Fruit fly (Drosophila melanogaster) whole organism, embryonic: ENCODE results near the gene CG31827.

Experiments used
- CG10979 ChIP-seq: fragments of 200-800 bp; sonication (Bioruptor generic); optimal IDR thresholded peaks from 2 replicates; lab custom pipeline; 2018; ENCODE audit warnings: missing biosample characterization, mild to moderate bottlenecking, missing genetic modification characterization, moderate library complexity
- CG11093 ChIP-seq: fragments of 200-800 bp; sonication (Bioruptor generic); IDR thresholded peaks from 3 replicates; pipeline ENCODE4 v1.3.6; 2022; ENCODE audit warnings: missing biosample characterization, missing genetic modification characterization
- CG11504 ChIP-seq: fragments of 200-800 bp; sonication (Bioruptor generic); optimal IDR thresholded peaks from 3 replicates; lab custom pipeline; 2019; ENCODE audit warnings: missing biosample characterization, mild to moderate bottlenecking, missing genetic modification characterization, moderate library complexity
- CG13123 ChIP-seq: fragments of 200-800 bp; sonication (Bioruptor generic); optimal IDR thresholded peaks from 2 replicates; lab custom pipeline; 2016; ENCODE audit warnings: missing biosample characterization, missing genetic modification characterization
- CG14014 ChIP-seq: fragments of 200-800 bp; sonication (Bioruptor generic); IDR thresholded peaks from 2 replicates; pipeline ENCODE4 v1.3.6; 2022; ENCODE audit warnings: missing biosample characterization, missing genetic modification characterization
- CG14050 ChIP-seq: fragments of 200-800 bp; sonication (Bioruptor generic); IDR thresholded peaks from 3 replicates; pipeline ENCODE4 v1.3.6; 2022; ENCODE audit warnings: missing biosample characterization, missing genetic modification characterization
- CG16863 ChIP-seq: fragments of 200-800 bp; sonication (Bioruptor generic); optimal IDR thresholded peaks from 3 replicates; lab custom pipeline; 2016; ENCODE audit warnings: missing biosample characterization, missing genetic modification characterization
- CG1832 ChIP-seq: fragments of 200-800 bp; sonication (Bioruptor generic); optimal IDR thresholded peaks from 2 replicates; lab custom pipeline; 2017; ENCODE audit warnings: missing biosample characterization, mild to moderate bottlenecking, missing genetic modification characterization, inconsistent platforms
- CG2202 ChIP-seq: fragments of 200-800 bp; sonication (Bioruptor generic); optimal IDR thresholded peaks from 2 replicates; lab custom pipeline; 2018; ENCODE audit warnings: missing biosample characterization, mild to moderate bottlenecking, missing genetic modification characterization
- CG3847 ChIP-seq: fragments of 200-800 bp; sonication (Bioruptor generic); IDR thresholded peaks from 2 replicates; pipeline ENCODE4 v1.3.6; 2022; ENCODE audit warnings: missing biosample characterization, missing genetic modification characterization
- CG43689 ChIP-seq: fragments of 200-800 bp; sonication (Bioruptor generic); IDR thresholded peaks from 2 replicates; pipeline ENCODE4 v1.3.6; 2022; ENCODE audit warnings: missing biosample characterization, missing genetic modification characterization
- CG4424 ChIP-seq: fragments of 200-800 bp; sonication (Bioruptor generic); optimal IDR thresholded peaks from 3 replicates; lab custom pipeline; 2016; ENCODE audit warnings: missing biosample characterization, missing genetic modification characterization
- CG4730 ChIP-seq: fragments of 200-800 bp; sonication (Bioruptor generic); IDR thresholded peaks from 2 replicates; pipeline ENCODE4 v1.3.6; 2022; ENCODE audit warnings: missing biosample characterization, missing genetic modification characterization
- CG4854 ChIP-seq: fragments of 200-800 bp; sonication (Bioruptor generic); optimal IDR thresholded peaks from 2 replicates; lab custom pipeline; 2016; ENCODE audit warnings: missing biosample characterization, missing genetic modification characterization, inconsistent platforms
- CG6854 ChIP-seq: fragments of 200-800 bp; sonication (Bioruptor generic); optimal IDR thresholded peaks from 3 replicates; lab custom pipeline; 2017; ENCODE audit warnings: missing biosample characterization, mild to moderate bottlenecking, missing genetic modification characterization
- CG7928 ChIP-seq: fragments of 200-800 bp; sonication (Bioruptor generic); optimal IDR thresholded peaks from 2 replicates; lab custom pipeline; 2017; ENCODE audit warnings: missing biosample characterization, mild to moderate bottlenecking, missing genetic modification characterization
- CG7963 ChIP-seq: fragments of 200-800 bp; sonication (Bioruptor generic); IDR thresholded peaks from 3 replicates; pipeline ENCODE4 v1.3.6; 2022; ENCODE audit warnings: missing biosample characterization, missing genetic modification characterization; ENCODE audit not compliant: partially characterized antibody
- CG8765 ChIP-seq: fragments of 200-800 bp; sonication (Bioruptor generic); IDR thresholded peaks from 2 replicates; pipeline ENCODE4 v1.3.6; 2022; ENCODE audit warnings: missing biosample characterization, missing genetic modification characterization
- CG9817 ChIP-seq: fragments of 200-800 bp; sonication (Bioruptor generic); optimal IDR thresholded peaks from 2 replicates; lab custom pipeline; 2018; ENCODE audit warnings: missing biosample characterization, mild to moderate bottlenecking, missing genetic modification characterization, moderate library complexity
- Chrac-16 ChIP-seq: fragments of 200-800 bp; sonication (Bioruptor generic); optimal IDR thresholded peaks from 3 replicates; lab custom pipeline; 2016; ENCODE audit warnings: missing biosample characterization, missing genetic modification characterization
- Doc2 ChIP-seq: fragments of 200-800 bp; sonication (Bioruptor generic); IDR thresholded peaks from 2 replicates; pipeline ENCODE4 v1.3.6; 2022; ENCODE audit warnings: missing biosample characterization, missing genetic modification characterization
- Dp ChIP-seq: fragments of 200-800 bp; sonication (Bioruptor generic); optimal IDR thresholded peaks from 2 replicates; lab custom pipeline; 2018; ENCODE audit warnings: missing biosample characterization, mild to moderate bottlenecking, missing genetic modification characterization, moderate library complexity
- Ets97D ChIP-seq: fragments of 200-800 bp; sonication (Bioruptor generic); optimal IDR thresholded peaks from 3 replicates; lab custom pipeline; 2016; ENCODE audit warnings: missing biosample characterization, missing genetic modification characterization
- Hr39 ChIP-seq: fragments of >200 bp; optimal IDR thresholded peaks from 2 replicates; lab custom pipeline; 2017
- Nf-YC ChIP-seq: fragments of 200-800 bp; optimal IDR thresholded peaks from 3 replicates; lab custom pipeline; 2019; ENCODE audit warnings: missing biosample characterization, mild to moderate bottlenecking, missing genetic modification characterization, moderate library complexity
- Poxn ChIP-seq: fragments of 200-800 bp; sonication (Bioruptor generic); IDR thresholded peaks from 2 replicates; pipeline ENCODE4 v1.3.6; 2022; ENCODE audit warnings: missing biosample characterization, missing genetic modification characterization
- Side ChIP-seq: fragments of 200-800 bp; sonication (Bioruptor generic); optimal IDR thresholded peaks from 2 replicates; lab custom pipeline; 2016; ENCODE audit warnings: missing biosample characterization, missing genetic modification characterization
- Sin3A ChIP-seq: fragments of >200 bp; optimal IDR thresholded peaks from 2 replicates; lab custom pipeline; 2018
- Six4 ChIP-seq: fragments of 200-800 bp; sonication (Bioruptor generic); optimal IDR thresholded peaks from 2 replicates; lab custom pipeline; 2016; ENCODE audit warnings: missing biosample characterization, missing genetic modification characterization
- bbx ChIP-seq: fragments of 200-800 bp; sonication (Bioruptor generic); IDR thresholded peaks from 2 replicates; pipeline ENCODE4 v1.3.6; 2022; ENCODE audit warnings: missing biosample characterization, missing genetic modification characterization; ENCODE audit not compliant: partially characterized antibody
- btn ChIP-seq: fragments of 200-800 bp; sonication (Bioruptor generic); optimal IDR thresholded peaks from 2 replicates; lab custom pipeline; 2016; ENCODE audit warnings: missing biosample characterization, missing genetic modification characterization
- chif ChIP-seq, 2 experiments: fragments of 200-800 bp; sonication (Bioruptor generic); optimal IDR thresholded peaks; 3 replicates each; lab custom pipeline; 2016; ENCODE audit warnings: missing biosample characterization in 2 of 2, missing genetic modification characterization in 2 of 2
- chinmo ChIP-seq: fragments of 200-800 bp; sonication (Bioruptor generic); IDR thresholded peaks from 4 replicates; pipeline ENCODE4 v1.3.6; 2022; ENCODE audit warnings: missing biosample characterization, missing genetic modification characterization; ENCODE audit not compliant: partially characterized antibody
- ci ChIP-seq: fragments of 200-800 bp; sonication (Bioruptor generic); IDR thresholded peaks from 3 replicates; pipeline ENCODE4 v1.3.6; 2022; ENCODE audit warnings: missing biosample characterization, missing genetic modification characterization
- crc ChIP-seq: fragments of 200-800 bp; sonication (Bioruptor generic); optimal IDR thresholded peaks from 2 replicates; lab custom pipeline; 2016; ENCODE audit warnings: missing biosample characterization, missing genetic modification characterization
- crol ChIP-seq: fragments of 200-800 bp; sonication (Bioruptor generic); IDR thresholded peaks from 2 replicates; pipeline ENCODE4 v1.3.6; 2022; ENCODE audit warnings: missing biosample characterization, missing genetic modification characterization
- crp ChIP-seq, 2 experiments: fragments of 200-800 bp; sonication (Bioruptor generic); optimal IDR thresholded peaks; 2 replicates in 1 of 2; 3 replicates in 1 of 2; lab custom pipeline; 2017; ENCODE audit warnings: missing biosample characterization in 2 of 2, missing genetic modification characterization in 2 of 2, mild to moderate bottlenecking in 1 of 2, moderate library complexity in 1 of 2
- dysf ChIP-seq: fragments of 200-800 bp; sonication (Bioruptor generic); IDR thresholded peaks from 3 replicates; pipeline ENCODE4 v1.3.6; 2022; ENCODE audit warnings: missing biosample characterization, missing genetic modification characterization
- grn ChIP-seq: fragments of 200-800 bp; sonication (Bioruptor generic); optimal IDR thresholded peaks from 3 replicates; lab custom pipeline; 2017; ENCODE audit warnings: missing biosample characterization, missing genetic modification characterization
- gt ChIP-seq: fragments of 200-800 bp; sonication (Bioruptor generic); IDR thresholded peaks from 2 replicates; pipeline ENCODE4 v1.3.6; 2022; ENCODE audit warnings: missing biosample characterization, missing genetic modification characterization
- jumu ChIP-seq: fragments of 200-800 bp; sonication (Bioruptor generic); optimal IDR thresholded peaks from 3 replicates; lab custom pipeline; 2016; ENCODE audit warnings: missing biosample characterization, missing genetic modification characterization
- lab ChIP-seq: fragments of 200-800 bp; sonication (Bioruptor generic); optimal IDR thresholded peaks from 3 replicates; lab custom pipeline; 2017; ENCODE audit warnings: missing biosample characterization, missing genetic modification characterization, mild to moderate bottlenecking, moderate library complexity, missing genetic modification reagents
- lmd ChIP-seq: fragments of 200-800 bp; sonication (Bioruptor generic); IDR thresholded peaks from 2 replicates; pipeline ENCODE4 v1.3.6; 2022; ENCODE audit warnings: missing biosample characterization, missing genetic modification characterization
- nau ChIP-seq: fragments of 200-800 bp; sonication (Bioruptor generic); optimal IDR thresholded peaks from 3 replicates; lab custom pipeline; 2017; ENCODE audit warnings: missing biosample characterization, mild to moderate bottlenecking, missing genetic modification characterization, missing genetic modification reagents
- row ChIP-seq: fragments of 200-800 bp; sonication (Bioruptor generic); IDR thresholded peaks from 3 replicates; pipeline ENCODE4 v1.3.6; 2022; ENCODE audit warnings: missing biosample characterization, missing genetic modification characterization
- slou ChIP-seq: fragments of 200-800 bp; sonication (Bioruptor generic); optimal IDR thresholded peaks from 3 replicates; lab custom pipeline; 2016; ENCODE audit warnings: missing biosample characterization, missing genetic modification characterization
- sug ChIP-seq: fragments of 200-800 bp; optimal IDR thresholded peaks from 2 replicates; lab custom pipeline; 2019; ENCODE audit warnings: missing biosample characterization, mild to moderate bottlenecking, missing genetic modification characterization, moderate library complexity
- tll ChIP-seq, 2 experiments: fragments of 200-800 bp in 1 of 2; fragments of >200 bp in 1 of 2; sonication (Bioruptor generic) in 1 of 2; optimal IDR thresholded peaks; 2 replicates each; lab custom pipeline; 2017 to 2019; ENCODE audit warnings: missing biosample characterization in 2 of 2, missing genetic modification characterization in 2 of 2, mild to moderate bottlenecking in 1 of 2, moderate library complexity in 1 of 2
- toy ChIP-seq: fragments of 200-800 bp; sonication (Bioruptor generic); IDR thresholded peaks from 2 replicates; pipeline ENCODE4 v1.3.6; 2022; ENCODE audit warnings: missing biosample characterization, missing genetic modification characterization
- tx ChIP-seq: fragments of 200-800 bp; sonication (Bioruptor generic); optimal IDR thresholded peaks from 2 replicates; lab custom pipeline; 2016; ENCODE audit warnings: missing biosample characterization, missing genetic modification characterization

Gene CG31827

dm6 chr2L:15747394-15748260 lies 42.7 kb downstream of the CG31827 start, which contains the start of gene CycE (continued):
- no peak for TF ChIP-seq CG9817 (tag; lab: Kevin White, UChicago)
- TF ChIP-seq grn = no peak
- TF ChIP-seq crol (GFP tag; lab: Robert Waterston, UW) = peak; percentile 97
- TF ChIP-seq row (GFP tag; lab: Robert Waterston, UW) = no peak; the same call in 2 of the 3 replicates
- TF ChIP-seq CG8765 = no peak
- TF ChIP-seq tll (GFP tag; optimal IDR thresholded peaks at IDR 0.05; lab: Kevin White, UChicago) = no peak
- TF ChIP-seq btn = no peak
- TF ChIP-seq Poxn (GFP tag; lab: Robert Waterston, UW) = no peak
- TF ChIP-seq CG4424 (GFP tag; lab: Kevin White, UChicago) = no peak
- no peak for TF ChIP-seq Side (GFP tag; lab: Kevin White, UChicago)
- TF ChIP-seq bbx (GFP tag; lab: Robert Waterston, UW) = peak; percentile 63; the same call in 1 of the 2 replicates
- no peak for TF ChIP-seq CG3847 (GFP tag; lab: Robert Waterston, UW)
- TF ChIP-seq CG7963 = no peak
- no peak for TF ChIP-seq gt (GFP tag; lab: Robert Waterston, UW)
- TF ChIP-seq Ets97D = peak; percentile 3
- 0 out of 2 replicates have a peak, but pooled peaks have one; percentile 8 for TF ChIP-seq toy (GFP tag; lab: Robert Waterston, UW)
- TF ChIP-seq CG10979 (tag; lab: Kevin White, UChicago) = no peak
- TF ChIP-seq CG14050 (GFP tag; lab: Robert Waterston, UW) = no peak
- no peak for TF ChIP-seq CG2202 (tag; lab: Kevin White, UChicago)
- TF ChIP-seq CG6854 = no peak
- TF ChIP-seq Hr39 = no peak
- TF ChIP-seq lmd (GFP tag; lab: Robert Waterston, UW) = no peak
- TF ChIP-seq jumu (GFP tag; lab: Kevin White, UChicago) = no peak
- no peak; the same call in 2 of the 3 replicates for TF ChIP-seq ci (GFP tag; lab: Robert Waterston, UW)
- no peak for TF ChIP-seq CG11504 (tag; lab: Kevin White, UChicago)
- TF ChIP-seq CG4730 (GFP tag; lab: Robert Waterston, UW) = no peak
- no peak for TF ChIP-seq chinmo (GFP tag; lab: Robert Waterston, UW)
- TF ChIP-seq Six4 (GFP tag; lab: Kevin White, UChicago) = no peak
- TF ChIP-seq CG13123 (GFP tag; lab: Kevin White, UChicago) = no peak
- TF ChIP-seq Doc2 (GFP tag; lab: Robert Waterston, UW) = no peak
- no peak for TF ChIP-seq CG43689 (GFP tag; lab: Robert Waterston, UW)
- TF ChIP-seq chif (GFP tag; optimal IDR thresholded peaks at IDR 0.05; lab: Kevin White, UChicago) = no peak
- no peak for TF ChIP-seq CG7928 (GFP tag; lab: Kevin White, UChicago)
- no peak for TF ChIP-seq lab (GFP tag; lab: Kevin White, UChicago)
- no peak for TF ChIP-seq Chrac-16 (GFP tag; lab: Kevin White, UChicago)
- no peak for TF ChIP-seq crc (GFP tag; lab: Kevin White, UChicago)
- no peak for TF ChIP-seq nau (GFP tag; lab: Kevin White, UChicago)
- TF ChIP-seq CG16863 = no peak
- TF ChIP-seq Nf-YC (tag; lab: Kevin White, UChicago) = no peak
- peak; percentile 91 for TF ChIP-seq Dp (GFP tag; lab: Kevin White, UChicago)
- peak in 1 of 2 experiments; percentile 62 for TF ChIP-seq crp (GFP tag; optimal IDR thresholded peaks at IDR 0.05; lab: Kevin White, UChicago)
- peak; percentile 82 for TF ChIP-seq Sin3A (lab: Kevin White, UChicago)
- no peak for TF ChIP-seq slou (GFP tag; lab: Kevin White, UChicago)
- TF ChIP-seq sug = no peak
- TF ChIP-seq CG4854 (GFP tag; lab: Kevin White, UChicago) = no peak
- no peak for TF ChIP-seq CG11093 (GFP tag; lab: Robert Waterston, UW)
- TF ChIP-seq tx = no peak
- TF ChIP-seq dysf = no peak
- no peak for TF ChIP-seq CG14014
- TF ChIP-seq CG1832 (GFP tag; lab: Kevin White, UChicago) = peak; percentile 22
